Worm (Caenorhabditis elegans) whole organism, early embryonic: ENCODE measurements around the gene sec-31.

Experiments used
- aly-1 ChIP-seq: sonication (generic microtip); optimal IDR thresholded peaks from 2 replicates; lab custom pipeline; 2016; ENCODE audit warnings: missing genetic modification characterization, missing compliant biosample characterization
- ama-1 ChIP-seq: fragments of 150-350 bp; optimal IDR thresholded peaks from 2 replicates; lab custom pipeline; 2014
- scrt-1 ChIP-seq: fragments of 200-800 bp; sonication (Bioruptor generic); IDR thresholded peaks from 2 replicates; pipeline ENCODE4 v1.3.6; 2022; ENCODE audit warnings: missing genetic modification characterization, missing compliant biosample characterization
- tbx-37 ChIP-seq: fragments of 200-800 bp; sonication (Bioruptor generic); conservative IDR thresholded peaks from 2 replicates; pipeline ENCODE4 v1.3.6; 2022; ENCODE audit warnings: missing genetic modification reagents, missing genetic modification characterization, missing compliant biosample characterization

DNA sequence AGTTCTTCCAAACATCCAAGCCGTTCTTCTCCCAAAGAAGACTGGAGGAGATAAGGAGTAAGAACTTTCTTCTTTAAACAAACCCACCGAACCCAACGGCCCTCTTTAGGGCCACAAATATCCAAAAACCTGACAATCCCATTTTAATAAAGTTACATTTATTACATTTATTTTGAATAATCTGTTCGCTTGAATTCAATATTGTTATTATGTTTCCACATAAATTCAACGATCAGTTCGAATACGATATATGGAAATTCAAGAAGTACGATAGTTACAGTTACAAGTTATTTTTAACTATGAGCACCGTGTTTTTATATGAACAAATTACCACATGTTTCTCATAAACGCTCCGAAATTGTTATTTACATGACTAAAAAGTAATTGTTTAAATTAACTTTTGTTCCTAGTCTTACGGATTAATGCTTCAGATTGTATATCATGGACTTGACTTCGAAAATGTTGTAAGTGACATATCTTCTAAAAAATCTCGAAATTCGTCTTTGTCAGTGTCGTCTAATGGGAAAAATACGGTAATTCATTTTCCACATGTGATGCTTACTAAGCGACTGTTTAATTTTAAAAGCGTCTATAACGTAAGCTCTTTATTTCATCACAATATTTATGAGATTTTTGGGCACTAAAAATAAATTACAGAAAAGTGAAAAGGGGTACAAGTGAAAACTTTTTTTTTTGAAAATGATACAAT, 30.7 kb downstream of the sec-31 start:
- no peak for TF ChIP-seq ama-1
- TF ChIP-seq aly-1 (tag; lab: Kevin White, UChicago), result no peak
- no peak for TF ChIP-seq tbx-37
- TF ChIP-seq scrt-1 (GFP tag; lab: Robert Waterston, UW), result no peak
